Worm (Caenorhabditis elegans): ENCODE results near the gene rps-27.

DNA sequence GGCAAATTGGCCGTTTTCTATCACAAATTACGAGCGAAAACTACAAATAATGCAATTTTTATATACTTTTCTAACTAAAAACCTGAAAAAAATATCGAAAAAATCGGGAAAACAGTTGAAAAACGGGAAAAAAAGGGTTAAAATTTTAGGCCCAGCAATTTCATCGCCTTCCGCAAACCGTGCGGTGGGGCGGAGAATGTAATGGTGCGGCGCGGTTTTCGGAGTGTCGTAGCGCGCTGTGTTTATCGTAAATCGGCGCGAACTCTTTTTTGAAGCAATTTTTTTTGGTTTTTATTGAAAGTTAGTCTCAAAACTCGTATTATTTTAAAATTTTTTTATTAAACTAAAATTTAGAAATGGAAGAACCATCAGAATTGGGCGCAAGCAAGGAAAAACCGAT lies 597 bp upstream of the rps-27 start, which contains the start of gene picd-1:
- TF ChIP-seq elt-3 (tag; optimal IDR thresholded peaks at IDR 0.05), result no peak
- peak; percentile 0 for TF ChIP-seq ama-1 (optimal IDR thresholded peaks at IDR 0.05)
- TF ChIP-seq mbf-1 (tag; optimal IDR thresholded peaks at IDR 0.05), result no peak
- TF ChIP-seq skn-1 (tag; optimal IDR thresholded peaks at IDR 0.05), result no peak
- TF ChIP-seq nhr-237 (tag; optimal IDR thresholded peaks at IDR 0.05), result no peak
- TF ChIP-seq nhr-12 (tag; optimal IDR thresholded peaks at IDR 0.05), result no peak
- peak; percentile 66 for TF ChIP-seq R02D3.7 (tag; optimal IDR thresholded peaks at IDR 0.05)
- TF ChIP-seq nhr-77 (tag; optimal IDR thresholded peaks at IDR 0.05), result no peak
- no peak for TF ChIP-seq sma-9 (GFP tag; optimal IDR thresholded peaks at IDR 0.05)
- TF ChIP-seq sma-9 (tag; optimal IDR thresholded peaks at IDR 0.05), result no peak
- TF ChIP-seq nhr-10 (tag; optimal IDR thresholded peaks at IDR 0.05), result no peak
- no peak for TF ChIP-seq mdl-1 (tag; optimal IDR thresholded peaks at IDR 0.05)

All from whole organism, L2 larva.